Fruit fly (Drosophila melanogaster) whole organism: ENCODE results near the gene CG17666.

Experiments
- CG8478 ChIP-seq: fragments of >200 bp; optimal IDR thresholded peaks from 2 replicates; lab custom pipeline; 2018; ENCODE audit warnings: inconsistent platforms
- Dll ChIP-seq: fragments of >200 bp; optimal IDR thresholded peaks from 2 replicates; lab custom pipeline; 2017
- EcR ChIP-seq, 2 experiments: fragments of >200 bp; optimal IDR thresholded peaks; 2 replicates each; lab custom pipeline; 2017; ENCODE audit warnings: missing biosample characterization in 2 of 2, missing genetic modification characterization in 2 of 2, missing genetic modification reagents in 2 of 2
- psq ChIP-seq: fragments of >200 bp; optimal IDR thresholded peaks from 2 replicates; lab custom pipeline; 2017
- usp ChIP-seq: fragments of >200 bp; optimal IDR thresholded peaks from 2 replicates; lab custom pipeline; 2017; ENCODE audit warnings: missing biosample characterization, missing genetic modification characterization, mixed read lengths

- TF ChIP-seq usp (no peak), EcR (GFP tag; optimal IDR thresholded peaks at IDR 0.05; lab: Kevin White, UChicago) (no peak), CG8478 (lab: Kevin White, UChicago) (no peak), Dll (lab: Kevin White, UChicago) (no peak), psq (peak; percentile 80)
Observed at dm6 chr3L:12806290-12806743, 25.2 kb downstream of the CG17666 start.
